Worm (Caenorhabditis elegans): ENCODE measurements around the gene sptf-2.

Gene sptf-2

ce11 chrII:8599214-8599613 is 26.0 kb upstream of the sptf-2 start, which contains the start of gene F28C6.5:
Gene F28C6.5, plus strand, starts transcription at chrII:8599514.
- TF ChIP-seq pros-1 (tag; optimal IDR thresholded peaks at IDR 0.05) (no peak), tbx-2 (tag; optimal IDR thresholded peaks at IDR 0.05) (no peak), ceh-22 (tag; optimal IDR thresholded peaks at IDR 0.05) (no peak), npax-4 (tag; optimal IDR thresholded peaks at IDR 0.05) (no peak), ref-2 (tag; optimal IDR thresholded peaks at IDR 0.05) (no peak), unc-3 (GFP tag; conservative IDR thresholded peaks at IDR 0.05) (no peak), unc-3 (tag; optimal IDR thresholded peaks at IDR 0.05) (no peak), lim-6 (tag; optimal IDR thresholded peaks at IDR 0.05) (no peak), mec-3 (tag; optimal IDR thresholded peaks at IDR 0.05; ENCODE audit: borderline replicate concordance) (no peak), ceh-19 (GFP tag; optimal IDR thresholded peaks at IDR 0.05) (no peak), unc-55 (GFP tag; optimal IDR thresholded peaks at IDR 0.05) (no peak), fkh-10 (GFP tag; optimal IDR thresholded peaks at IDR 0.05) (no peak), hlh-30 (tag; optimal IDR thresholded peaks at IDR 0.05; ENCODE audit: insufficient read depth) (no peak), ceh-18 (tag; optimal IDR thresholded peaks at IDR 0.05) (no peak), sdc-2 (tag; optimal IDR thresholded peaks at IDR 0.05) (no peak), unc-42 (tag; optimal IDR thresholded peaks at IDR 0.05) (no peak)

ce11 chrII:8600165-8600564 is 25.1 kb upstream of the sptf-2 start, which contains the start of gene pigg-1:
Gene pigg-1, minus strand, starts transcription at chrII:8600265.
- TF ChIP-seq ztf-16 (tag; optimal IDR thresholded peaks at IDR 0.05) (no peak), K09A11.1 (tag; optimal IDR thresholded peaks at IDR 0.05; ENCODE audit: insufficient read depth) (no peak), fax-1 (tag; optimal IDR thresholded peaks at IDR 0.05) (no peak), pqm-1 (tag; optimal IDR thresholded peaks at IDR 0.05) (no peak), unc-3 (GFP tag; conservative IDR thresholded peaks at IDR 0.05) (no peak), unc-3 (tag; optimal IDR thresholded peaks at IDR 0.05) (no peak), nhr-232 (tag; optimal IDR thresholded peaks at IDR 0.05) (no peak), fkh-10 (GFP tag; optimal IDR thresholded peaks at IDR 0.05) (no peak), hlh-15 (tag; optimal IDR thresholded peaks at IDR 0.05) (no peak), tbx-7 (tag; optimal IDR thresholded peaks at IDR 0.05) (no peak), syd-9 (tag; optimal IDR thresholded peaks at IDR 0.05) (no peak), ceh-48 (tag; optimal IDR thresholded peaks at IDR 0.05) (no peak), ceh-30 (tag; optimal IDR thresholded peaks at IDR 0.05) (no peak), mec-3 (tag; optimal IDR thresholded peaks at IDR 0.05; ENCODE audit: borderline replicate concordance) (no peak), ceh-19 (GFP tag; optimal IDR thresholded peaks at IDR 0.05) (no peak), K02D7.2 (tag; optimal IDR thresholded peaks at IDR 0.05) (no peak)

ce11 chrII:8602337-8602944 is 22.8 kb upstream of the sptf-2 start, which contains the start of the genes cpf-1 and rpl-26:
Gene cpf-1, minus strand, starts transcription at chrII:8602440.
Gene rpl-26, plus strand, starts transcription at chrII:8602785.
- no peak for TF ChIP-seq ceh-6 (GFP tag; optimal IDR thresholded peaks at IDR 0.05)
- TF ChIP-seq dmd-4 (tag; optimal IDR thresholded peaks at IDR 0.05; ENCODE audit: borderline replicate concordance) = no peak
- no peak for TF ChIP-seq ceh-14 (tag; optimal IDR thresholded peaks at IDR 0.05)
- TF ChIP-seq ref-2 (tag; optimal IDR thresholded peaks at IDR 0.05) = no peak
- no peak for TF ChIP-seq pqm-1 (tag; optimal IDR thresholded peaks at IDR 0.05)
- no peak for TF ChIP-seq T23F11.4 (GFP tag; optimal IDR thresholded peaks at IDR 0.05)
- TF ChIP-seq nfya-1 (tag; optimal IDR thresholded peaks at IDR 0.05) = peak; percentile 36
- TF ChIP-seq pat-9 (tag; optimal IDR thresholded peaks at IDR 0.05) = no peak
- no peak for TF ChIP-seq pha-4 (tag; optimal IDR thresholded peaks at IDR 0.05)
- TF ChIP-seq unc-86 (tag; optimal IDR thresholded peaks at IDR 0.05) = no peak
- peak; percentile 9 for TF ChIP-seq ceh-31 (tag; optimal IDR thresholded peaks at IDR 0.05)
- TF ChIP-seq ceh-45 (GFP tag; IDR thresholded peaks at IDR 0.05) = no peak
- TF ChIP-seq K02D7.2 (tag; optimal IDR thresholded peaks at IDR 0.05) = no peak
- no peak for TF ChIP-seq elt-4 (tag; optimal IDR thresholded peaks at IDR 0.05)
- no peak for TF ChIP-seq syd-9 (tag; optimal IDR thresholded peaks at IDR 0.05)
- no peak for TF ChIP-seq pha-2 (tag; optimal IDR thresholded peaks at IDR 0.05)
- no peak for TF ChIP-seq lin-11 (tag; optimal IDR thresholded peaks at IDR 0.05)
- TF ChIP-seq hlh-15 (tag; optimal IDR thresholded peaks at IDR 0.05) = no peak
- TF ChIP-seq unc-42 (tag; optimal IDR thresholded peaks at IDR 0.05) = peak; percentile 40
- no peak for TF ChIP-seq unc-3 (GFP tag; conservative IDR thresholded peaks at IDR 0.05)
- TF ChIP-seq unc-3 (tag; optimal IDR thresholded peaks at IDR 0.05) = no peak
- no peak for TF ChIP-seq pros-1 (tag; optimal IDR thresholded peaks at IDR 0.05)
- TF ChIP-seq hlh-6 (tag; optimal IDR thresholded peaks at IDR 0.05) = no peak
